Worm (Caenorhabditis elegans): ENCODE measurements around the gene cyp-29A2.

The cyp-29A2 gene

DNA sequence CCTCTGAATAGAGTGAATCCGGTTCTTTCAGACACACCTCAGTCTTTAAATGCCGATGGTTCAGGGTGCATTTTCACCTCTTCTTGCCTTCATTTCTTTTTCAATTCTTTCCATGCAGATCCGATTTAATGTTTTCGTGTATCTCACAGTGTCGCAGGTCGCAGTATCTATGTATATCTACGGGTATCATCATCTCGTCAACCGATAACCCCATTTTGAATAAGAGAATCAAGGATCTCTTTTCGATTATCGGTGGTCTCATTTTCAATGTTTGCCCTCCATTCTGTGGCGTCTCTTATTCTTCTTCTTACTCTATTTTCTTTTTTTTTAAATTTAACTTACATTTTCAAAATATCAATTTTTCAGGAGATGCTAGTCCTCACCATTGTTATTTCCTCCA is 3.6 kb downstream of the cyp-29A2 start, which contains the start of gene T19B10.2:
Gene T19B10.2 (plus strand): TSS at position 367 of the 400 bp plus-strand sequence.
- TF ChIP-seq nhr-179 (tag; optimal IDR thresholded peaks at IDR 0.05): no peak
- TF ChIP-seq Y53G8AR.9 (GFP tag; conservative IDR thresholded peaks at IDR 0.05): no peak
- no peak for TF ChIP-seq madf-10 (tag; optimal IDR thresholded peaks at IDR 0.05)
- no peak for TF ChIP-seq ccch-3 (GFP tag; optimal IDR thresholded peaks at IDR 0.05)
- no peak for TF ChIP-seq K12H6.12 (tag; optimal IDR thresholded peaks at IDR 0.05)
- no peak for TF ChIP-seq sdz-38 (tag; optimal IDR thresholded peaks at IDR 0.05)
- TF ChIP-seq rpc-1 (optimal IDR thresholded peaks at IDR 0.05): no peak
- TF ChIP-seq rpc-1 (tag; optimal IDR thresholded peaks at IDR 0.05): no peak
- TF ChIP-seq akir-1 (GFP tag; optimal IDR thresholded peaks at IDR 0.05): no peak
- TF ChIP-seq tlf-1 (GFP tag; optimal IDR thresholded peaks at IDR 0.05): no peak
- no peak for TF ChIP-seq ekl-4 (GFP tag; IDR thresholded peaks at IDR 0.05)
- no peak for TF ChIP-seq snpc-4 (GFP tag; optimal IDR thresholded peaks at IDR 0.05)
- TF ChIP-seq snpc-4 (tag; optimal IDR thresholded peaks at IDR 0.05): no peak
- no peak for TF ChIP-seq ztf-22 (GFP tag; optimal IDR thresholded peaks at IDR 0.05)
- no peak for TF ChIP-seq aptf-3 (GFP tag; IDR thresholded peaks at IDR 0.05)
- no peak for TF ChIP-seq rec-8 (tag; optimal IDR thresholded peaks at IDR 0.05)

DNA sequence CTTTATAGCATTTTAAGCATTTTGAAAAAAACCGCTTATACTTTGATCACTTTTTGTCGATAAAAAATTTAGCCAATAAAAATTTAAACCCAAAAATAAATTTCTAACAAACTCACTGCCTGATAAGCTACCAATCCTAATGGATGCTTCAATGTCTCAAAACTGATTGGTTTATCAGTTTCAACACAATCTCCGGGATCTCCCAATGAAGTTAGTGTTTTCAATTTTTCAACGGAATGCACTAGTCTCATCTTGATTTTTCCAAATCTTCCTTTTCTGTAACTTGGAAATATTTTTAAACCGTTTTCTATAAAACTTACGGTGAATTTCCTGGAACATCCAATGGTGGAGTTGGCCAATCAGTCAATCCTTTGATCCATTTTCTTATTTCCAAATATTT is 6.3 kb downstream of the cyp-29A2 start:
- TF ChIP-seq Y56A3A.18 (GFP tag; IDR thresholded peaks at IDR 0.05) (no peak), ceh-79 (tag; optimal IDR thresholded peaks at IDR 0.05) (no peak), F10E7.11 (tag; optimal IDR thresholded peaks at IDR 0.05) (no peak), him-1 (tag; optimal IDR thresholded peaks at IDR 0.05) (no peak), nhr-179 (tag; optimal IDR thresholded peaks at IDR 0.05) (no peak), mxl-1 (tag; optimal IDR thresholded peaks at IDR 0.05) (no peak), mel-28 (tag; optimal IDR thresholded peaks at IDR 0.05; ENCODE audit: borderline replicate concordance) (no peak), rpc-1 (optimal IDR thresholded peaks at IDR 0.05) (no peak), rpc-1 (tag; optimal IDR thresholded peaks at IDR 0.05) (no peak), lin-40 (tag; optimal IDR thresholded peaks at IDR 0.05) (no peak), tlf-1 (GFP tag; optimal IDR thresholded peaks at IDR 0.05) (no peak), ets-4 (GFP tag; optimal IDR thresholded peaks at IDR 0.05) (no peak), rec-8 (tag; optimal IDR thresholded peaks at IDR 0.05) (no peak)

DNA sequence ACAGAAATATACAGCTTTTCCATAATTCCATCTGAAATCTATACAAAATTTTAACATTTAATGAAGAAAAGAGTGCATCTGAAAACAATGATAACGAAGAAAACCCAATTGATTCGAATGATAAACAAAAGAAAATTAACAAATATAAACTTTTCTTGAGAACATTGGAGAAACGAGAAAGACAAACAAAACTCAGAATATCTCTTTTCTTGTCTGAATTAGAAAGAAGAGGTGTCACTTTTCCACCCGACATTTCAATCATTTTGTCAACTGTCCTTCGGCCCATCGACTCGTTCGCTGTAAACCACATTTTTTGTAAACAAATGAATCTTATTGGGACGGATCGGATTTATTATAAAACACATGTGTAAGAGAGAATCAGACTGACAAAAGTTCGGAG is 8.6 kb downstream of the cyp-29A2 start, which contains the start of gene bgal-1:
Gene bgal-1 (minus strand): TSS at position 38 of the 400 bp plus-strand sequence.
- TF ChIP-seq ztf-18 (tag; optimal IDR thresholded peaks at IDR 0.05): no peak
- TF ChIP-seq ekl-4 (GFP tag; IDR thresholded peaks at IDR 0.05): 0 out of 2 replicates have a peak, but pooled peaks have one; percentile 18
- TF ChIP-seq attf-6 (GFP tag; IDR thresholded peaks at IDR 0.05): no peak
- no peak for TF ChIP-seq madf-10 (tag; optimal IDR thresholded peaks at IDR 0.05)
- no peak for TF ChIP-seq mxl-1 (tag; optimal IDR thresholded peaks at IDR 0.05)
- no peak for TF ChIP-seq cebp-2 (GFP tag; IDR thresholded peaks at IDR 0.05)
- TF ChIP-seq somi-1 (GFP tag; optimal IDR thresholded peaks at IDR 0.05): peak; percentile 8
- TF ChIP-seq Y53F4B.3 (GFP tag; IDR thresholded peaks at IDR 0.05): no peak
- no peak for TF ChIP-seq lsl-1 (GFP tag; optimal IDR thresholded peaks at IDR 0.05)
- TF ChIP-seq lin-40 (tag; optimal IDR thresholded peaks at IDR 0.05): no peak
- no peak for TF ChIP-seq Y56A3A.18 (GFP tag; IDR thresholded peaks at IDR 0.05)
- no peak for TF ChIP-seq aptf-2 (GFP tag; conservative IDR thresholded peaks at IDR 0.05)
- no peak for TF ChIP-seq athp-1 (tag; optimal IDR thresholded peaks at IDR 0.05)
- TF ChIP-seq ama-1 (optimal IDR thresholded peaks at IDR 0.05): peak; percentile 22
- peak in 1 of 2 experiments; percentile 15 for TF ChIP-seq ama-1 (GFP tag; optimal IDR thresholded peaks at IDR 0.05)
- TF ChIP-seq egl-44 (GFP tag; IDR thresholded peaks at IDR 0.05): no peak
- TF ChIP-seq F57C9.4 (tag; optimal IDR thresholded peaks at IDR 0.05): no peak
- TF ChIP-seq D2030.7 (GFP tag; IDR thresholded peaks at IDR 0.05): no peak
- peak in 1 of 3 experiments; percentile 37 for TF ChIP-seq lin-35 (GFP tag; optimal IDR thresholded peaks at IDR 0.05)
- TF ChIP-seq snpc-1.3 (tag; optimal IDR thresholded peaks at IDR 0.05; ENCODE audit: insufficient read depth): no peak
- TF ChIP-seq snpc-4 (GFP tag; optimal IDR thresholded peaks at IDR 0.05): no peak
- TF ChIP-seq snpc-4 (tag; optimal IDR thresholded peaks at IDR 0.05): peak in 2 of 4 experiments; percentile 32 to 39
- no peak for TF ChIP-seq egl-18 (GFP tag; IDR thresholded peaks at IDR 0.05)
- no peak for TF ChIP-seq rec-8 (tag; optimal IDR thresholded peaks at IDR 0.05)
- TF ChIP-seq F33H1.4 (GFP tag; IDR thresholded peaks at IDR 0.05): no peak
- no peak for TF ChIP-seq Y53G8AR.9 (GFP tag; conservative IDR thresholded peaks at IDR 0.05)
- no peak for TF ChIP-seq nhr-80 (tag; optimal IDR thresholded peaks at IDR 0.05)
- no peak for TF ChIP-seq pbrm-1 (GFP tag; IDR thresholded peaks at IDR 0.05)
- TF ChIP-seq dox-1 (GFP tag; IDR thresholded peaks at IDR 0.05): no peak
- no peak; the same call in 1 of the 2 replicates for TF ChIP-seq madf-6 (GFP tag; IDR thresholded peaks at IDR 0.05)
- no peak for TF ChIP-seq bed-2 (GFP tag; IDR thresholded peaks at IDR 0.05)
